Fruit fly (Drosophila melanogaster) S2 (cell line): Measurements from ENCODE around the gene CG2150.

Experiments
- CG8478 ChIP-seq: fragments of >200 bp; optimal IDR thresholded peaks from 2 replicates; lab custom pipeline; 2018
- CTCF ChIP-seq, 2 experiments: fragments of >200 bp; optimal IDR thresholded peaks; 2 replicates each; lab custom pipeline; 2018

CG2150 gene

DNA sequence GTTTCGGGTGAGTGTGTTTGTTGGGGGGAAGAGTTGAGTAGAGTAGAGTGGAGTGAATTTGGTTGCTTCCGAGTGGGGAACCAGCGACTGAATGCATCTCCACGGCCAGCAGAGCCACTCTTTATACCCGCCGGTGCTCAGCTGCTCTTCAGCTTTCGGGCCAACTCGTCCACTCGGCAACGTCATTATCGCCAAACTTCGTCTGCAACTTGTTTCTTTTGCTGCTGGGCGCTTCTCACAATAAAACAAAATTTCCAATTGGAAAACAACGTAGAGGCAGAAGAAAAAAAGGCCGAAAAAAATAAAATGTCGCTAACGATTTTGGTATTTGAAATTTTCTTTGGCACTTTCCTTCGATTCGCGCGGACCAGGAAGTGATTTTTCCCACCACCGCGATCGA, at the start of gene CG2150:
TSS of gene CG2150 (minus strand) at position 101 of the 400 bp plus-strand sequence.
- TF ChIP-seq CG8478 (lab: Kevin White, UChicago) (no peak), CTCF (optimal IDR thresholded peaks at IDR 0.05; lab: Kevin White, UChicago) (no peak)

DNA sequence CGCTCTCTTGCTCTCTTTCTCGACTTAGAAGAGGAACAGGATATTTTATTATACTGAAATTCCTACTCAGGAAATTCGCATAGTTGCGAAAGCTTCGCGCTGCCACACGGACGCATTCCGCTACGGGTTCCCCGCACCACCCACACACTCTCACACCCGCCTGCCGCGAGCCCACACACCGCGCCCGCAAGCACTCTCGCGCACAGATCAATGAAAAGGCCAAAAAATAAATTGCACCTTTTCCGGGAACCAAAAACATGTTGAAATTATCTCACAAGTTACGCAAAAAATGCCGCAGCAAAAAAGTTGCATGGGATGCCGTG, 48.4 kb upstream of the CG2150 start:
- TF ChIP-seq CTCF (optimal IDR thresholded peaks at IDR 0.05; lab: Kevin White, UChicago) (no peak), CG8478 (lab: Kevin White, UChicago) (no peak)

DNA sequence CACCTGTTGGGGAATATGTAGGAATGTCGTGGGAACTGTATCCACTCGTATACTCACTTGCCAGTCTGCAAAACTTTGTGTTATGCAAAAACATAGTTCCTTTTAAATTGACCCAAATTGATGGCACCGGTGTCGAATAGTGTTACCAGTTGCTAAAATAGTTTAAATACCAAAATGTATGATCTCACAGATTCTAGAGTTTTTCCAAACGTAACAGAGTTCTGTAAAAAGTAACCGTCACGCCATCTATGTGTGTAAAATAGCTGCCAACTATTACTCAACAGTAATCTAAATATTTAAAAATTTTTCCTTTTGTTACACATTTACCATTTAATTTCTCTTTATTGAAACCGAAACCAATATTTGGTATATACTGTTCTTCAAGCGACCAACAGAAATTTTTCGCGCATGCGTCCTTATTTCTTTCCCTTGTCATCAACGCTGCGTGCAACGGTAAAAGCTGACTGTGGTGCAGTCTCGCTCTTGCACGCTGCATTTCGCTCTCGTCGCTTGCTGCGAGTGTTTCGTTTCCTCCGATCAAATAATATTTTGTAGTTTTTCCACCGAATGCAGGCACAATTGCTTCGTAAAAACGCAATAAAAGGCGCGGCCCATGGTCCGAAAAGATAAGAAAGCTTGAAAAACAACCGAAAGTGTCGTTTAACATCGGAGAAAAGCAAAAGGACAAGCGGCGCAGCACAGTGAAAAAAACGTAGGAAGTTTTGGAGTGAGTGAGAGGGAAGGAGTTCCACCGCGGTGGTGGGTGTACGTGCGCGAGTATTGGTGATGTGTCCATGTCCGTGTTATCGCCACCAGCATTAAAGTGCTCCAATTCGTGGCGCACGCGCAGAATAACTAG, 47.8 kb upstream of the CG2150 start, which contains the start of the genes FeCH and RhoGAP100F:
TSS of gene FeCH (minus strand) at position 180 of the 859 bp plus-strand sequence.
TSS of gene RhoGAP100F (plus strand) at position 493 of the 859 bp plus-strand sequence.
- TF ChIP-seq CG8478 (lab: Kevin White, UChicago) (no peak), CTCF (optimal IDR thresholded peaks at IDR 0.05; lab: Kevin White, UChicago) (peak; percentile 73 to 88)

DNA sequence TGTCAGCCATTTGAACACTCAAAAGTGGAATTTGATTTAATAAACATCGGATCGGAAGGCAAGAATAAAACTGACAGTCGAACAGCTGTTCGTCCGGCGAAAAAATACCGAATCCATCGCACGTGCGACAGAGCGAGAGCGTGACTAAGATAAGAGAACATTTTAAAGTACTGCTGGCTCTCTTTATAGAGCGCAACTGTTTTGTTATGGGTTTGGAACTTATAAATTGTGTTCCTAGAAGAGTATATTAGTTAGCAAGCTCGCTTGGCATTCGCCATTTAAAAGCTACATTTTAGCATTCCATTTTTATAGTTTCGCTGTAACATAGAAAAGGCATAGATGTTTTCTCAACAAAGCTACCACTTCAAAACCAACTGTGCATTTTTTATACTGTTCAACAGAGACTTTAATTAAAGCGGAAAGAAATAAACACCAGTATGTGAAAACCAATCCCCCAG, 45.5 kb upstream of the CG2150 start, which contains the start of gene Rift:
TSS of gene Rift (minus strand) at position 114 of the 458 bp plus-strand sequence.
- TF ChIP-seq CG8478 (lab: Kevin White, UChicago) (no peak), CTCF (optimal IDR thresholded peaks at IDR 0.05; lab: Kevin White, UChicago) (no peak)

DNA sequence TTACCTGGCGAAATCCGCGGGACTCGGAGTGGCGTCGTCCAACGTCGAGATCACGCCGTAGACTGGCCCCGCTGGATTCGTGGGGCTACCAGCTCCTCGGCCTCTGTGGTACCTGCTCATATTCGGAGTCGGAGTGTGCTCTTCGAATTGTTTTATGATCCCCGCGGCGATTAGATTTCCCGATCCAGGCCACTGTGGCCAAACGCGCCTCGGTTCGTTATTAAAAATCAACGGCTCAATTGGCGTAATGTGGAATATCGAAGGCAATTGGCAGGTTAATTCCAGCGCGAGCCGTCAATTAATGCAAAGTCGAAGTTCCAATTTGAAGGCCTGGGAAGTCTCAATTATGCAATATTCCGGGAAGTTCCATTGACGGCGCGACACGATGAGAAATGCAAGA, 45.0 kb upstream of the CG2150 start:
- TF ChIP-seq CG8478 (lab: Kevin White, UChicago), result no peak
- no peak for TF ChIP-seq CTCF (optimal IDR thresholded peaks at IDR 0.05; lab: Kevin White, UChicago)

DNA sequence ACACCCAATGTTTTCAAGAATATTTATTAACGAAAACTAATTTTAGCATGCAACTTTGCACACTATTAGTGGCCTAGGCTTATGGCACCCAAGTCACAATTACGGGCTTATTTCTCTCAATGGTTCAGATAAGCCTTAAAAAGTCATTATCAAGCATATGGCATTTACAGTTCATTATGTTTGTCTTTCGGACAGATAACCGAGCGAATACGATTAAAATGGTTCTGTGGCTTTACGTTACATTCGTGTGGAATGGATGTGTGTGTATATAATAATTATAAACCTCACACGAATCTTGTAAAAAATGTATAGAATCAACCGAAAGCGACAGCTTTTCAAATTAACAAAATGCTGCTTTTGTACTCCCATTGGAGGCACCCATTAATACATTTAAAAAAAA, 44.0 kb upstream of the CG2150 start:
- TF ChIP-seq CTCF (optimal IDR thresholded peaks at IDR 0.05; lab: Kevin White, UChicago) (no peak), CG8478 (lab: Kevin White, UChicago) (no peak)

DNA sequence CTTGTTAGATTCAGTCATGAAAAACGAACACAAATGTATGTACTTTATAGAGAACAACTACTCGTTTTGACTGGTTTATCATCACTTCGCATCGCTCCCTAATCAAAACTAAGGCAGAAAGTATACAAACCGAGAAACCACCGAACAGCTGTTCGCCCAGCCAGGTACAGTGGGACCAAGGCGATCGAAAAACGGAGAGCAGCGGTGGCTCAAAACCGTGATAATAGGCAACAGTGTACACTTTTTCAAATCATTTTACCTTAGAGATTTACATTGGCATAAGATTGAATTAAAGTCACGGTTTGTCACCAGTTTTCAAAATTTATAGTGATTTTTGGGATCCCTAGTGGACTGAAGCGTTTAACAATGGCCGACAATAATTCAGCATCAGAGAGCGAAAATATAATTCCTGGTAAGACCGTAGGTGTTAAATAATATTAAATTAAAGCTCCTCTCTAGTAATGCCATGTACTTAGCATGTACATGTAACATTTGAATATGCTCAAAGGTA, 40.7 kb upstream of the CG2150 start, which contains the start of the genes CG42233 and CG1971:
TSS of gene CG42233 (minus strand) at position 51 of the 511 bp plus-strand sequence.
TSS of gene CG1971 (plus strand) at position 241 of the 511 bp plus-strand sequence.
- TF ChIP-seq CTCF (optimal IDR thresholded peaks at IDR 0.05; lab: Kevin White, UChicago) (no peak), CG8478 (lab: Kevin White, UChicago) (no peak)

DNA sequence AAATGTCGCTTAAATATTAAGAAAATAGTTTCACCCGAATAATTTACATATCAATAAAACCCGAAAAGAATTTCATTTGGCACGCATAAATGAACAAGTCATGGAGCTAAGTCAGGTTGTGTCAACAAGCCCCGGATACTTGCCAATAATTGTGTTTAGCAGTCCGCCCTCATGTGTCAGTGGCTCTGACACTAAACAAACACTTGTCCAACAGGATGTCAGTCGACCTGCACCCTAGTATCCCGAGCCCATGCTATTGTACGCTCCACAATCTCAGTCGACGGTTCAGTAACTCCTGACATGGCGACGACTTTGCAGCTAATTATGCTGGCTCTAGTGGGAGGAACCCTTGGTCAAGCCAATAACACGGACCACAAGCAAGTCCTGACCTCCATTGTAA, 36.1 kb upstream of the CG2150 start, which contains the start of gene Ir100a:
TSS of gene Ir100a (plus strand) at position 301 of the 400 bp plus-strand sequence.
- TF ChIP-seq CG8478 (lab: Kevin White, UChicago), result no peak
- no peak for TF ChIP-seq CTCF (optimal IDR thresholded peaks at IDR 0.05; lab: Kevin White, UChicago)

DNA sequence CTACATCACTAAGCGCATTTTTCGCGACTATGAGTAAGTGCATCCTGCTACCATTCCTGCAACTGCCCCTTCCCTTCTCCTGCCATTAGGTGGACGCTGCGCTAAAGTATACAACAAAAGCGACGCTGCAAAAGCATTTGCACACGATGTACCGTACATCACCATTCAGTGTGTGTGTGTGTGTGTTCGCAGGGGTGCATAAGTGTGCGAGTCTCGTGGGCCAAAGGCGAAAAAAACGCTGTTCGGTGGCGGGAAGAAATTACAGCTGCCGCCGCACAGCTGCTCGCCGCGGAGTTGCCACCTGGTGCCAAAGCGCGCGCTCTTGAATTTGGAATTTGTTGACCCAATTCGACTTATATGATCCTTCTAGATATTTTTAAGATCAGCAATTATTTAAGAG, 29.9 kb upstream of the CG2150 start:
- TF ChIP-seq CG8478 (lab: Kevin White, UChicago) (no peak), CTCF (optimal IDR thresholded peaks at IDR 0.05; lab: Kevin White, UChicago) (peak in 1 of 2 experiments; percentile 38)

DNA sequence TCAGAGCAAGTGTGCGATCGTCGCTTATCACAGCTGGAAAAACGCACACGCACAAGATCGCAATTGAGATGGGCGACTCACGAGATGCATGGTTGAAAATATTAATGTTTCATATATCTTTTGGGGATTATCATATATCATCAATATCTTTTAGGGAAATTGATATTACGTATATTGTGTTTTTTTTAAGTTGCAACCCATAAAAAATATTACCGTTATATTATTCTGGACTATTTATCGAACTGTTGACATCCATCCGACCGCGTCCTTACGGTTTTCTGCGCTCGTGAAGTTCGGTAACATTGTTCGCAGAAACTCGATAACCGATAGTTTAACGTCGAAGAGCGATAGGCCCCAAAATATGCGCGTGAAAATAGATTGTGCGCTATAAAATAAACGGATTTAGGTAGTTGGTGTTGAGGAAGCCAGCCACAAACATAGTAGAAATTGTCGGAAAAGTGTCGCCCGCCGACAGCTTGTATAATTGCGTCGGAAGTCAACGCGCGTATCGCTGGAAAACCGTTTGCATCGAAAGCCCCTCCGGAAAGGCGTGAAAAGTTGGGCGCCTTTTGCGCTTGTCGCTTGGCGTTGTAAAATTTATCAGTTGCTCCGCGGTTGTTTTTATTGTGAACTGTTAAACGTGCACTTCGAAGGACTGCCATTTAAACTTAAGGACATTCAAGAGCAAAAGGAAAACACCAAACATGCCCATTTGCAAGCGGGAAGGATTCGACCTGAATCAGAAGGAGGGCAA, 29.3 kb upstream of the CG2150 start, which contains the start of the genes Mccc1 and Acf:
TSS of gene Mccc1 (minus strand) at position 244 of the 754 bp plus-strand sequence.
TSS of gene Acf (plus strand) at position 318 of the 754 bp plus-strand sequence.
- TF ChIP-seq CTCF (optimal IDR thresholded peaks at IDR 0.05; lab: Kevin White, UChicago) (no peak), CG8478 (lab: Kevin White, UChicago) (no peak)

DNA sequence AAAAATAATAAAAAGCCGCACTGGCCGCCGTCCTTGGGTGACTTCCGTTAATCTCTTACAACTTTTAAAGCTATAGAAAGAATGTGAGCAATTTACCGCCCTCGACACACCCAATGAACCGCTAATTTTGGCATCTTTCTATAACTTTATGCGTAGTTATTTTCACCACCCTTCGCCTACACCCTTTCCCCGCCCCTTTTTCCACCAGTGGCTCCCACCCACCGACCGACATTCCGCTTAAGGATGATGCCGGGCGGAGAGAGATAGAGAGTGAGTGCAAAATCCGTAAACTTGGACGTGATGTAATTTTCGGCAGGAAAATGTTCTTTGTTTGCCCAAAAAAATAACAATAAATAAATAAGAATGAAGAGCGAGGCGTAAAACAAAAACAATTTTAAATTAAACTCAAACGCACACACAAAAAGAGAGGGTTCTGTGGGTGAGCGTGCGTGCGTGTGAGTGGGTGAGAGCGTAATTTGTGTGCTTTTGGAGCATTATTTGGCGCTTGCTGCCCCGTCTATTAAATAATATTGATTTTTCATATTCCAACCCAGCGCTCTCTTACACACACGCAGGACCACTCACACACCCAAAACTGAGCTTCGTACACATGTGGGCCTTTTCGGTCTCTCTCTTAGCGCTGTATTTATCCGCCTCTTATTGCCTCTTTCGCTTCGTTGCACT, 13.1 kb upstream of the CG2150 start:
- TF ChIP-seq CTCF (optimal IDR thresholded peaks at IDR 0.05; lab: Kevin White, UChicago), result no peak

DNA sequence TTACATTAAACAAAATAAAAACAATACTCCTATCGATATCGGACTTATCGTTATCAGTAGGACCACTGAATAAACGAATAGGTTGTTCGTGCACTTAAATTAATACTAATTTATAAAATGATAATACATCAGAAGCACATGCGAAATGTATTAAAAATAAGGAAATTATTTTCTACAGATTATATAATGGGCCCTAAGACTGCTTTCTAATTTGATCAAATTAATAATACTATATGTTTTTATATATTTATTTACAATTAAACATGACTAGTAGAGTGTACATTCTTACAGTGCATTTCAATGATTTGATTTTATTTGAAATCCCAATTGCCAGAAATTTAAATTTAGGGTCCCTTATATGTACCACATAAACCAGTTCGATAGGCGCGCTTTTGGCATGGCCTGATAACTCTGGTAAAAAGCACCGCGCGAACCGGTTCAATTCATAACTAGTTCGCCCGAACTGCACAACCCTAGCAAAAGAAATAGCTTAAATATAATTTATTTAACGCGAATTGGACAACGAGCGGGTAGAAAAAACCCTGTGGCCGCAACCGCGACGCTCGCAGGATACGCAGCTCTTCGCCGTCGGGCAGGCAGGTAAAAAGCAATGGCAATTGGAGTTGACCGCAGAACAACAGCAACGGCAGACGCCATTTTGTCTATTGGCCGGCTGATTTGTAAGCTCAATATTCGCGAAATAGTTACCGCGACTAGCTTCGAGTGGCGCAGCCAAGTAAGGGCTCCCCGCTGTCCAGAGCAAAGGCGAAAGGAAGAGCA, 12.2 kb upstream of the CG2150 start, which contains the start of the genes CG2126 and faf:
TSS of gene CG2126 (minus strand) at position 70 of the 780 bp plus-strand sequence.
TSS of gene faf (plus strand) at position 438 of the 780 bp plus-strand sequence.
- no peak for TF ChIP-seq CTCF (optimal IDR thresholded peaks at IDR 0.05; lab: Kevin White, UChicago)
- TF ChIP-seq CG8478 (lab: Kevin White, UChicago), result no peak
